Fruit fly (Drosophila melanogaster) whole organism, embryonic: Measurements from ENCODE around the gene haf.

Experiments
- ATbp ChIP-seq: fragments of 200-800 bp; sonication (Bioruptor generic); optimal IDR thresholded peaks from 2 replicates; lab custom pipeline; 2017; ENCODE audit warnings: missing biosample characterization, mild to moderate bottlenecking, missing genetic modification characterization, missing genetic modification reagents
- Adf1 ChIP-seq: fragments of 200-800 bp; sonication (Bioruptor generic); IDR thresholded peaks from 2 replicates; pipeline ENCODE4 v1.3.6; 2022; ENCODE audit warnings: missing biosample characterization, missing genetic modification characterization
- Awh ChIP-seq: fragments of 200-800 bp; sonication (Bioruptor generic); IDR thresholded peaks from 2 replicates; pipeline ENCODE4, ENCODE4 v1.3.6; 2022; ENCODE audit warnings: missing biosample characterization, missing genetic modification characterization
- B-H2 ChIP-seq: fragments of 200-800 bp; sonication (Bioruptor generic); optimal IDR thresholded peaks from 2 replicates; lab custom pipeline; 2018; ENCODE audit warnings: missing biosample characterization, mild to moderate bottlenecking, missing genetic modification characterization
- CG10209 ChIP-seq: fragments of 200-800 bp; sonication (Bioruptor generic); optimal IDR thresholded peaks from 3 replicates; lab custom pipeline; 2017; ENCODE audit warnings: missing biosample characterization, mild to moderate bottlenecking, missing genetic modification characterization, missing genetic modification reagents
- CG11560 ChIP-seq: fragments of 200-800 bp; sonication (Bioruptor generic); IDR thresholded peaks from 3 replicates; pipeline ENCODE4 v1.3.6; 2022; ENCODE audit warnings: missing biosample characterization, missing genetic modification characterization
- CG18599 ChIP-seq: fragments of 200-800 bp; sonication (Bioruptor generic); optimal IDR thresholded peaks from 3 replicates; lab custom pipeline; 2017; ENCODE audit warnings: missing biosample characterization, missing genetic modification characterization, mild to moderate bottlenecking, moderate library complexity, missing genetic modification reagents
- CG18764 ChIP-seq: fragments of 200-800 bp; sonication (Bioruptor generic); optimal IDR thresholded peaks from 3 replicates; lab custom pipeline; 2016; ENCODE audit warnings: missing biosample characterization, missing genetic modification characterization
- CG2889 ChIP-seq: fragments of 200-800 bp; sonication (Bioruptor generic); IDR thresholded peaks from 3 replicates; pipeline ENCODE4 v1.3.6; 2022; ENCODE audit warnings: missing biosample characterization, missing genetic modification characterization
- CG31365 ChIP-seq: fragments of 200-800 bp; sonication (Bioruptor generic); optimal IDR thresholded peaks from 2 replicates; lab custom pipeline; 2018; ENCODE audit warnings: missing biosample characterization, mild to moderate bottlenecking, missing genetic modification characterization
- CG3995 ChIP-seq: fragments of 200-800 bp; sonication (Bioruptor generic); optimal IDR thresholded peaks from 3 replicates; lab custom pipeline; 2016; ENCODE audit warnings: missing biosample characterization, missing genetic modification characterization
- CG4424 ChIP-seq: fragments of 200-800 bp; sonication (Bioruptor generic); optimal IDR thresholded peaks from 3 replicates; lab custom pipeline; 2016; ENCODE audit warnings: missing biosample characterization, missing genetic modification characterization
- CG4707 ChIP-seq: fragments of 200-800 bp; sonication (Bioruptor generic); optimal IDR thresholded peaks from 2 replicates; lab custom pipeline; 2018; ENCODE audit warnings: missing biosample characterization, mild to moderate bottlenecking, missing genetic modification characterization, moderate library complexity
- CG7357 ChIP-seq: fragments of 200-800 bp; sonication (Bioruptor generic); IDR thresholded peaks from 3 replicates; pipeline ENCODE4 v1.3.6; 2022; ENCODE audit warnings: missing biosample characterization, missing genetic modification characterization
- CG7556 ChIP-seq: fragments of 200-800 bp; sonication (Bioruptor generic); optimal IDR thresholded peaks from 2 replicates; lab custom pipeline; 2017; ENCODE audit warnings: missing biosample characterization, mild to moderate bottlenecking, missing genetic modification characterization
- CG8388 ChIP-seq: fragments of 200-800 bp; sonication (Bioruptor generic); optimal IDR thresholded peaks from 2 replicates; lab custom pipeline; 2019; ENCODE audit warnings: missing biosample characterization, mild to moderate bottlenecking, missing genetic modification characterization, moderate library complexity
- CG8478 ChIP-seq: fragments of >200 bp; optimal IDR thresholded peaks from 2 replicates; lab custom pipeline; 2018
- CG8944 ChIP-seq: fragments of 200-800 bp; sonication (Bioruptor generic); optimal IDR thresholded peaks from 3 replicates; lab custom pipeline; 2016; ENCODE audit warnings: missing biosample characterization, missing genetic modification characterization
- CG9437 ChIP-seq: fragments of 200-800 bp; sonication (Bioruptor generic); optimal IDR thresholded peaks from 2 replicates; lab custom pipeline; 2018; ENCODE audit warnings: missing biosample characterization, mild to moderate bottlenecking, missing genetic modification characterization
- Chrac-16 ChIP-seq: fragments of 200-800 bp; sonication (Bioruptor generic); optimal IDR thresholded peaks from 3 replicates; lab custom pipeline; 2016; ENCODE audit warnings: missing biosample characterization, missing genetic modification characterization
- Elba2 ChIP-seq: fragments of 200-800 bp; sonication (Bioruptor generic); optimal IDR thresholded peaks from 3 replicates; lab custom pipeline; 2016; ENCODE audit warnings: missing biosample characterization, missing genetic modification characterization
- Fer2 ChIP-seq: fragments of 200-800 bp; sonication (Bioruptor generic); optimal IDR thresholded peaks from 2 replicates; lab custom pipeline; 2018; ENCODE audit warnings: missing biosample characterization, mild to moderate bottlenecking, missing genetic modification characterization, moderate library complexity
- Hand ChIP-seq: fragments of 200-800 bp; sonication (Bioruptor generic); optimal IDR thresholded peaks from 2 replicates; lab custom pipeline; 2017; ENCODE audit warnings: mild to moderate bottlenecking, missing biosample characterization, missing genetic modification reagents, missing genetic modification characterization
- Kr ChIP-seq: fragments of 200-800 bp; sonication (Bioruptor generic); optimal IDR thresholded peaks from 2 replicates; lab custom pipeline; 2017; ENCODE audit warnings: missing biosample characterization, mild to moderate bottlenecking, missing genetic modification characterization
- Lhr ChIP-seq: fragments of 200-800 bp; sonication (Bioruptor generic); optimal IDR thresholded peaks from 3 replicates; lab custom pipeline; 2017; ENCODE audit warnings: mild to moderate bottlenecking, missing biosample characterization, missing genetic modification reagents, missing genetic modification characterization
- Mad ChIP-seq: fragments of 200-800 bp; sonication (Bioruptor generic); optimal IDR thresholded peaks from 2 replicates; lab custom pipeline; 2016; ENCODE audit warnings: missing biosample characterization, missing genetic modification characterization
- Med ChIP-seq: fragments of 200-800 bp; sonication (Bioruptor generic); peaks from one replicate; lab custom pipeline; 2016; ENCODE audit warnings: missing biosample characterization, missing genetic modification characterization, mild to moderate bottlenecking, inconsistent platforms, moderate library complexity
- Meics ChIP-seq: fragments of 200-800 bp; sonication (Bioruptor generic); optimal IDR thresholded peaks from 2 replicates; lab custom pipeline; 2017; ENCODE audit warnings: missing biosample characterization, mild to moderate bottlenecking, missing genetic modification characterization
- Mrtf ChIP-seq: fragments of 200-800 bp; sonication (Bioruptor generic); IDR thresholded peaks from 3 replicates; pipeline ENCODE4 v1.3.6; 2022; ENCODE audit warnings: missing biosample characterization, missing genetic modification characterization
- Opbp ChIP-seq: fragments of 200-800 bp; sonication (Bioruptor generic); IDR thresholded peaks from 3 replicates; pipeline ENCODE4 v1.3.6; 2022; ENCODE audit warnings: missing biosample characterization, missing genetic modification characterization; ENCODE audit not compliant: partially characterized antibody
- Ptx1 ChIP-seq: fragments of 200-800 bp; sonication (Bioruptor generic); IDR thresholded peaks from 2 replicates; pipeline ENCODE4 v1.3.6; 2022; ENCODE audit warnings: missing biosample characterization, missing genetic modification characterization
- Sox102F ChIP-seq: fragments of 200-800 bp; sonication (Bioruptor generic); optimal IDR thresholded peaks from 2 replicates; lab custom pipeline; 2018; ENCODE audit warnings: missing biosample characterization, mild to moderate bottlenecking, missing genetic modification characterization, moderate library complexity
- Sry-δ ChIP-seq: fragments of 200-800 bp; sonication (Bioruptor generic); optimal IDR thresholded peaks from 2 replicates; lab custom pipeline; 2016; ENCODE audit warnings: missing biosample characterization, missing genetic modification characterization
- Trl ChIP-seq, 3 experiments: fragments of >200 bp in 2 of 3; fragments of 200-800 bp in 1 of 3; sonication (Bioruptor generic) in 1 of 3; optimal IDR thresholded peaks; 2 replicates in 1 of 3; 3 replicates in 2 of 3; lab custom pipeline; 2016 to 2017; ENCODE audit warnings: missing biosample characterization in 1 of 3, missing genetic modification characterization in 1 of 3
- bab2 ChIP-seq: fragments of 200-800 bp; sonication (Bioruptor generic); optimal IDR thresholded peaks from 2 replicates; lab custom pipeline; 2016; ENCODE audit warnings: missing biosample characterization, missing genetic modification characterization
- bigmax ChIP-seq: fragments of 200-800 bp; sonication (Bioruptor generic); optimal IDR thresholded peaks from 2 replicates; lab custom pipeline; 2018; ENCODE audit warnings: missing biosample characterization, mild to moderate bottlenecking, missing genetic modification characterization
- croc ChIP-seq: fragments of 200-800 bp; sonication (Bioruptor generic); conservative IDR thresholded peaks from 3 replicates; pipeline ENCODE4 v1.3.6; 2022; ENCODE audit warnings: missing biosample characterization, missing genetic modification characterization
- crol ChIP-seq: fragments of 200-800 bp; sonication (Bioruptor generic); IDR thresholded peaks from 2 replicates; pipeline ENCODE4 v1.3.6; 2022; ENCODE audit warnings: missing biosample characterization, missing genetic modification characterization
- disco-r ChIP-seq: fragments of 200-800 bp; sonication (Bioruptor generic); optimal IDR thresholded peaks from 2 replicates; lab custom pipeline; 2016; ENCODE audit warnings: missing biosample characterization, missing genetic modification characterization
- eyg ChIP-seq: fragments of 200-800 bp; sonication (Bioruptor generic); optimal IDR thresholded peaks from 3 replicates; lab custom pipeline; 2016; ENCODE audit warnings: missing biosample characterization, missing genetic modification characterization
- fd102C ChIP-seq: fragments of 200-800 bp; sonication (Bioruptor generic); optimal IDR thresholded peaks from 2 replicates; lab custom pipeline; 2018; ENCODE audit warnings: missing biosample characterization, mild to moderate bottlenecking, missing genetic modification characterization, moderate library complexity
- gcm2 ChIP-seq: fragments of 200-800 bp; sonication (Bioruptor generic); optimal IDR thresholded peaks from 2 replicates; lab custom pipeline; 2016; ENCODE audit warnings: missing biosample characterization, missing genetic modification characterization
- gro ChIP-seq: fragments of 200-800 bp; sonication (Bioruptor generic); optimal IDR thresholded peaks from 2 replicates; lab custom pipeline; 2016; ENCODE audit warnings: missing biosample characterization, missing genetic modification characterization
- h ChIP-seq: fragments of >200 bp; optimal IDR thresholded peaks from 2 replicates; lab custom pipeline; 2017
- jigr1 ChIP-seq: fragments of 200-800 bp; sonication (Bioruptor generic); IDR thresholded peaks from 3 replicates; pipeline ENCODE4 v1.3.6; 2022; ENCODE audit warnings: missing biosample characterization, missing genetic modification characterization
- mam ChIP-seq: fragments of 200-800 bp; sonication (Bioruptor generic); optimal IDR thresholded peaks from 3 replicates; lab custom pipeline; 2016; ENCODE audit warnings: missing biosample characterization, missing genetic modification characterization
- scrt ChIP-seq: fragments of 200-800 bp; sonication (Bioruptor generic); optimal IDR thresholded peaks from 2 replicates; lab custom pipeline; 2018; ENCODE audit warnings: missing biosample characterization, mild to moderate bottlenecking, missing genetic modification characterization, moderate library complexity
- tio ChIP-seq: fragments of 200-800 bp; sonication (Bioruptor generic); optimal IDR thresholded peaks from 2 replicates; lab custom pipeline; 2017; ENCODE audit warnings: missing biosample characterization, missing genetic modification characterization, inconsistent platforms
- trem ChIP-seq: fragments of 200-800 bp; optimal IDR thresholded peaks from 3 replicates; lab custom pipeline; 2019; ENCODE audit warnings: missing biosample characterization, mild to moderate bottlenecking, missing genetic modification characterization, moderate library complexity
- twi ChIP-seq: fragments of 200-800 bp; optimal IDR thresholded peaks from 2 replicates; lab custom pipeline; 2019; ENCODE audit warnings: missing biosample characterization, mild to moderate bottlenecking, missing genetic modification characterization, moderate library complexity
- wdn ChIP-seq: fragments of 200-800 bp; sonication (Bioruptor generic); IDR thresholded peaks from 2 replicates; pipeline ENCODE4 v1.3.6; 2022; ENCODE audit warnings: missing biosample characterization, missing genetic modification characterization

haf gene

dm6 chr2L:1649244-1649827 lies 94.4 kb downstream of the haf start (continued):
- TF ChIP-seq Chrac-16 (GFP tag; lab: Kevin White, UChicago), result peak; percentile 59
- TF ChIP-seq h (lab: Kevin White, UChicago), result no peak
- TF ChIP-seq ATbp (GFP tag; lab: Kevin White, UChicago), result peak; percentile 93
- TF ChIP-seq Mrtf (GFP tag; lab: Robert Waterston, UW), result peak; percentile 94
- TF ChIP-seq CG10209, result peak; percentile 91
- peak; percentile 83 for TF ChIP-seq CG11560 (tag; lab: Robert Waterston, UW)
- TF ChIP-seq CG4424 (GFP tag; lab: Kevin White, UChicago), result peak; percentile 85
- peak; percentile 32; the same call in 1 of the 3 replicates for TF ChIP-seq Opbp (GFP tag; lab: Robert Waterston, UW)
- no peak for TF ChIP-seq gcm2
- TF ChIP-seq Hand (GFP tag; lab: Kevin White, UChicago), result peak; percentile 93
- TF ChIP-seq jigr1 (GFP tag; lab: Robert Waterston, UW), result peak; percentile 73
- peak; percentile 44 for TF ChIP-seq CG3995
- peak; percentile 97 for TF ChIP-seq CG18599 (GFP tag; lab: Kevin White, UChicago)
- TF ChIP-seq CG7556 (GFP tag; lab: Kevin White, UChicago), result peak; percentile 99
- TF ChIP-seq disco-r, result no peak
- peak; percentile 87 for TF ChIP-seq trem (tag; lab: Kevin White, UChicago)
- TF ChIP-seq CG31365 (tag; lab: Kevin White, UChicago), result peak; percentile 6
- no peak for TF ChIP-seq Elba2 (GFP tag; lab: Kevin White, UChicago)
- peak; percentile 8 for TF ChIP-seq Lhr (GFP tag; lab: Kevin White, UChicago)
- no peak for TF ChIP-seq Trl (optimal IDR thresholded peaks at IDR 0.05; lab: Kevin White, UChicago)
- no peak for TF ChIP-seq Trl (GFP tag; optimal IDR thresholded peaks at IDR 0.05; lab: Kevin White, UChicago)
- TF ChIP-seq wdn (GFP tag; lab: Robert Waterston, UW), result peak; percentile 88
- no peak for TF ChIP-seq crol (GFP tag; lab: Robert Waterston, UW)
- TF ChIP-seq Ptx1, result peak; percentile 92
- TF ChIP-seq twi (tag; lab: Kevin White, UChicago), result peak; percentile 60
- TF ChIP-seq eyg (GFP tag; lab: Kevin White, UChicago), result no peak
- TF ChIP-seq fd102C (GFP tag; lab: Kevin White, UChicago), result peak; percentile 3
- TF ChIP-seq tio, result peak; percentile 82
- peak; percentile 96 for TF ChIP-seq Meics (GFP tag; lab: Kevin White, UChicago)
- peak; percentile 72 for TF ChIP-seq Med (GFP tag; lab: Kevin White, UChicago)
- TF ChIP-seq Kr, result no peak
- TF ChIP-seq B-H2, result peak; percentile 70
- peak; percentile 42 for TF ChIP-seq mam
- TF ChIP-seq scrt (GFP tag; lab: Kevin White, UChicago), result peak; percentile 92
- peak; percentile 69 for TF ChIP-seq CG2889 (GFP tag; lab: Robert Waterston, UW)
- TF ChIP-seq CG9437 (GFP tag; lab: Kevin White, UChicago), result peak; percentile 95
- no peak for TF ChIP-seq bigmax
- peak; percentile 24 for TF ChIP-seq bab2 (GFP tag; lab: Kevin White, UChicago)
- TF ChIP-seq gro (GFP tag; lab: Kevin White, UChicago), result no peak
- peak; percentile 94 for TF ChIP-seq CG8388 (GFP tag; lab: Kevin White, UChicago)
- peak; percentile 73 for TF ChIP-seq Adf1 (GFP tag; lab: Robert Waterston, UW)
- TF ChIP-seq CG8478 (lab: Kevin White, UChicago), result no peak
- no peak for TF ChIP-seq Sry-δ (GFP tag; lab: Kevin White, UChicago)
- peak; percentile 7 for TF ChIP-seq CG8944 (GFP tag; lab: Kevin White, UChicago)
- peak; percentile 87 for TF ChIP-seq croc (GFP tag; lab: Robert Waterston, UW)
- TF ChIP-seq CG18764 (GFP tag; lab: Kevin White, UChicago), result peak; percentile 73
- peak; percentile 83 for TF ChIP-seq Awh (GFP tag; lab: Robert Waterston, UW)
- peak; percentile 28 for TF ChIP-seq Mad (GFP tag; lab: Kevin White, UChicago)
- TF ChIP-seq CG4707 (GFP tag; lab: Kevin White, UChicago), result peak; percentile 76
- TF ChIP-seq Fer2 (tag; lab: Kevin White, UChicago), result peak; percentile 82
- TF ChIP-seq Sox102F (GFP tag; lab: Kevin White, UChicago), result peak; percentile 99
- TF ChIP-seq CG7357 (GFP tag; lab: Robert Waterston, UW), result peak; percentile 82
